Fruit fly (Drosophila melanogaster) whole organism, embryonic: ENCODE measurements around the gene CG18213.

ENCODE experiments used
- ATbp ChIP-seq: fragments of 200-800 bp; sonication (Bioruptor generic); optimal IDR thresholded peaks from 2 replicates; lab custom pipeline; 2017; ENCODE audit warnings: missing biosample characterization, mild to moderate bottlenecking, missing genetic modification characterization, missing genetic modification reagents
- Aef1 ChIP-seq: fragments of 200-800 bp; sonication (Bioruptor generic); IDR thresholded peaks from 3 replicates; pipeline ENCODE4 v1.3.6; 2022; ENCODE audit warnings: missing biosample characterization, missing genetic modification characterization
- CG11504 ChIP-seq: fragments of 200-800 bp; sonication (Bioruptor generic); optimal IDR thresholded peaks from 3 replicates; lab custom pipeline; 2019; ENCODE audit warnings: missing biosample characterization, mild to moderate bottlenecking, missing genetic modification characterization, moderate library complexity
- CG12391 ChIP-seq: fragments of 200-800 bp; sonication (Bioruptor generic); optimal IDR thresholded peaks from 3 replicates; lab custom pipeline; 2018; ENCODE audit warnings: missing biosample characterization, mild to moderate bottlenecking, missing genetic modification characterization, moderate library complexity
- CG13123 ChIP-seq: fragments of 200-800 bp; sonication (Bioruptor generic); optimal IDR thresholded peaks from 2 replicates; lab custom pipeline; 2016; ENCODE audit warnings: missing biosample characterization, missing genetic modification characterization
- CG15601 ChIP-seq: fragments of 200-800 bp; sonication (Bioruptor generic); optimal IDR thresholded peaks from 3 replicates; lab custom pipeline; 2019; ENCODE audit warnings: missing biosample characterization, mild to moderate bottlenecking, missing genetic modification characterization, moderate library complexity
- CG18619 ChIP-seq: fragments of 200-800 bp; sonication (Bioruptor generic); optimal IDR thresholded peaks from 3 replicates; lab custom pipeline; 2017; ENCODE audit warnings: missing biosample characterization, mild to moderate bottlenecking, missing genetic modification characterization
- CG18764 ChIP-seq: fragments of 200-800 bp; sonication (Bioruptor generic); optimal IDR thresholded peaks from 3 replicates; lab custom pipeline; 2016; ENCODE audit warnings: missing biosample characterization, missing genetic modification characterization
- CG2199 ChIP-seq: fragments of 200-800 bp; sonication (Bioruptor generic); IDR thresholded peaks from 3 replicates; pipeline ENCODE4 v1.3.6; 2022; ENCODE audit warnings: missing biosample characterization, missing genetic modification characterization
- CG31441 ChIP-seq: fragments of 200-800 bp; sonication (Bioruptor generic); IDR thresholded peaks from 2 replicates; pipeline ENCODE4 v1.3.6; 2022; ENCODE audit warnings: missing biosample characterization, missing genetic modification characterization
- CG33557 ChIP-seq: fragments of 200-800 bp; sonication (Bioruptor generic); optimal IDR thresholded peaks from 2 replicates; lab custom pipeline; 2019; ENCODE audit warnings: missing biosample characterization, mild to moderate bottlenecking, missing genetic modification characterization, moderate library complexity
- CG34224 ChIP-seq: fragments of 200-800 bp; sonication (Bioruptor generic); IDR thresholded peaks from 3 replicates; pipeline ENCODE4 v1.3.6; 2022; ENCODE audit warnings: missing biosample characterization, missing genetic modification characterization; ENCODE audit not compliant: partially characterized antibody
- CG4282 ChIP-seq: fragments of 200-800 bp; sonication (Bioruptor generic); optimal IDR thresholded peaks from 2 replicates; lab custom pipeline; 2016; ENCODE audit warnings: missing biosample characterization, missing genetic modification characterization
- CG4328 ChIP-seq: fragments of 200-800 bp; sonication (Bioruptor generic); optimal IDR thresholded peaks from 3 replicates; lab custom pipeline; 2017; ENCODE audit warnings: missing biosample characterization, missing genetic modification reagents, missing genetic modification characterization
- CG4707 ChIP-seq: fragments of 200-800 bp; sonication (Bioruptor generic); optimal IDR thresholded peaks from 2 replicates; lab custom pipeline; 2018; ENCODE audit warnings: missing biosample characterization, mild to moderate bottlenecking, missing genetic modification characterization, moderate library complexity
- CG7357 ChIP-seq: fragments of 200-800 bp; sonication (Bioruptor generic); IDR thresholded peaks from 3 replicates; pipeline ENCODE4 v1.3.6; 2022; ENCODE audit warnings: missing biosample characterization, missing genetic modification characterization
- CG8478 ChIP-seq: fragments of >200 bp; optimal IDR thresholded peaks from 2 replicates; lab custom pipeline; 2018
- Chrac-16 ChIP-seq: fragments of 200-800 bp; sonication (Bioruptor generic); optimal IDR thresholded peaks from 3 replicates; lab custom pipeline; 2016; ENCODE audit warnings: missing biosample characterization, missing genetic modification characterization
- Dref ChIP-seq: fragments of 200-800 bp; sonication (Bioruptor generic); IDR thresholded peaks from 2 replicates; pipeline ENCODE4 v1.3.6; 2022; ENCODE audit warnings: missing biosample characterization, missing genetic modification characterization
- Ets97D ChIP-seq: fragments of 200-800 bp; sonication (Bioruptor generic); optimal IDR thresholded peaks from 3 replicates; lab custom pipeline; 2016; ENCODE audit warnings: missing biosample characterization, missing genetic modification characterization
- HLH3B ChIP-seq: fragments of 200-800 bp; sonication (Bioruptor generic); IDR thresholded peaks from 2 replicates; pipeline ENCODE4 v1.3.6; 2022; ENCODE audit warnings: missing biosample characterization, missing genetic modification characterization
- Hmx ChIP-seq: fragments of 200-800 bp; sonication (Bioruptor generic); optimal IDR thresholded peaks from 2 replicates; lab custom pipeline; 2016; ENCODE audit warnings: missing biosample characterization, missing genetic modification characterization
- Hr39 ChIP-seq: fragments of >200 bp; optimal IDR thresholded peaks from 2 replicates; lab custom pipeline; 2017
- Hr51 ChIP-seq, 2 experiments: fragments of 200-800 bp; sonication (Bioruptor generic); optimal IDR thresholded peaks; 2 replicates in 1 of 2; 3 replicates in 1 of 2; lab custom pipeline; 2016 to 2018; ENCODE audit warnings: missing biosample characterization in 2 of 2, missing genetic modification characterization in 2 of 2, mild to moderate bottlenecking in 1 of 2, moderate library complexity in 1 of 2
- Lpt ChIP-seq: fragments of >200 bp; optimal IDR thresholded peaks from 2 replicates; lab custom pipeline; 2018; ENCODE audit warnings: missing biosample characterization, missing genetic modification characterization
- Meics ChIP-seq: fragments of 200-800 bp; sonication (Bioruptor generic); optimal IDR thresholded peaks from 2 replicates; lab custom pipeline; 2017; ENCODE audit warnings: missing biosample characterization, mild to moderate bottlenecking, missing genetic modification characterization
- Rx ChIP-seq: fragments of 200-800 bp; sonication (Bioruptor generic); IDR thresholded peaks from 2 replicates; pipeline ENCODE4 v1.3.6; 2022; ENCODE audit warnings: missing biosample characterization, missing genetic modification characterization
- Xbp1 ChIP-seq: fragments of 200-800 bp; sonication (Bioruptor generic); optimal IDR thresholded peaks from 3 replicates; lab custom pipeline; 2016; ENCODE audit warnings: missing biosample characterization, mild to moderate bottlenecking, missing genetic modification characterization
- ash1 ChIP-seq: fragments of 200-800 bp; sonication (Bioruptor generic); optimal IDR thresholded peaks from 2 replicates; lab custom pipeline; 2018; ENCODE audit warnings: missing biosample characterization, mild to moderate bottlenecking, missing genetic modification characterization
- bowl ChIP-seq: fragments of 200-800 bp; sonication (Bioruptor generic); IDR thresholded peaks from 2 replicates; pipeline ENCODE4 v1.3.6; 2022; ENCODE audit warnings: missing biosample characterization, missing genetic modification characterization
- ci ChIP-seq: fragments of 200-800 bp; sonication (Bioruptor generic); IDR thresholded peaks from 3 replicates; pipeline ENCODE4 v1.3.6; 2022; ENCODE audit warnings: missing biosample characterization, missing genetic modification characterization
- dan ChIP-seq: fragments of 200-800 bp; sonication (Bioruptor generic); IDR thresholded peaks from 2 replicates; pipeline ENCODE4 v1.3.6; 2022; ENCODE audit warnings: missing biosample characterization, missing genetic modification characterization
- dimm ChIP-seq: fragments of 200-800 bp; sonication (Bioruptor generic); IDR thresholded peaks from 2 replicates; pipeline ENCODE4 v1.3.6; 2022; ENCODE audit warnings: missing biosample characterization, missing genetic modification characterization
- dysf ChIP-seq: fragments of 200-800 bp; sonication (Bioruptor generic); IDR thresholded peaks from 3 replicates; pipeline ENCODE4 v1.3.6; 2022; ENCODE audit warnings: missing biosample characterization, missing genetic modification characterization
- eve ChIP-seq, 2 experiments: fragments of >200 bp; optimal IDR thresholded peaks; 2 replicates each; lab custom pipeline; 2017; ENCODE audit warnings: missing biosample characterization in 2 of 2, missing genetic modification characterization in 2 of 2
- ewg ChIP-seq: fragments of 200-800 bp; sonication (Bioruptor generic); optimal IDR thresholded peaks from 3 replicates; lab custom pipeline; 2017; ENCODE audit warnings: mild to moderate bottlenecking, missing biosample characterization, missing genetic modification reagents, missing genetic modification characterization
- exex ChIP-seq: fragments of 200-800 bp; sonication (Bioruptor generic); optimal IDR thresholded peaks from 4 replicates; lab custom pipeline; 2018; ENCODE audit warnings: missing biosample characterization, mild to moderate bottlenecking, missing genetic modification characterization, moderate library complexity
- kay ChIP-seq: fragments of 200-800 bp; sonication (Bioruptor generic); optimal IDR thresholded peaks from 2 replicates; lab custom pipeline; 2016; ENCODE audit warnings: missing biosample characterization, missing genetic modification characterization
- ken ChIP-seq: fragments of 200-800 bp; sonication (Bioruptor generic); IDR thresholded peaks from 3 replicates; pipeline ENCODE4 v1.3.6; 2022; ENCODE audit warnings: missing biosample characterization, missing genetic modification characterization
- klu ChIP-seq: fragments of 200-800 bp; sonication (Bioruptor generic); IDR thresholded peaks from 2 replicates; pipeline ENCODE4 v1.3.6; 2022; ENCODE audit warnings: missing biosample characterization, missing genetic modification characterization
- lilli ChIP-seq: fragments of 200-800 bp; sonication (Bioruptor generic); optimal IDR thresholded peaks from 3 replicates; lab custom pipeline; 2016; ENCODE audit warnings: missing biosample characterization, missing genetic modification characterization
- lmd ChIP-seq: fragments of 200-800 bp; sonication (Bioruptor generic); IDR thresholded peaks from 2 replicates; pipeline ENCODE4 v1.3.6; 2022; ENCODE audit warnings: missing biosample characterization, missing genetic modification characterization
- luna ChIP-seq: fragments of 200-800 bp; sonication (Bioruptor generic); optimal IDR thresholded peaks from 2 replicates; lab custom pipeline; 2016; ENCODE audit warnings: missing biosample characterization, missing genetic modification characterization
- pros ChIP-seq: fragments of 200-800 bp; sonication (Bioruptor generic); optimal IDR thresholded peaks from 3 replicates; lab custom pipeline; 2019; ENCODE audit warnings: missing biosample characterization, mild to moderate bottlenecking, missing genetic modification characterization, moderate library complexity
- schlank ChIP-seq: fragments of 200-800 bp; sonication (Bioruptor generic); optimal IDR thresholded peaks from 2 replicates; lab custom pipeline; 2018; ENCODE audit warnings: missing biosample characterization, mild to moderate bottlenecking, missing genetic modification characterization
- sisA ChIP-seq: fragments of 200-800 bp; sonication (Bioruptor generic); IDR thresholded peaks from 2 replicates; pipeline ENCODE4 v1.3.6; 2022; ENCODE audit warnings: missing biosample characterization, missing genetic modification characterization
- slbo ChIP-seq: fragments of 200-800 bp; sonication (Bioruptor generic); IDR thresholded peaks from 2 replicates; pipeline ENCODE4 v1.3.6; 2022; ENCODE audit warnings: missing biosample characterization, missing genetic modification characterization
- so ChIP-seq: fragments of 200-800 bp; sonication (Bioruptor generic); IDR thresholded peaks from 3 replicates; pipeline ENCODE4 v1.3.6; 2022; ENCODE audit warnings: missing biosample characterization, missing genetic modification characterization
- vnd ChIP-seq: fragments of 200-800 bp; sonication (Bioruptor generic); IDR thresholded peaks from 3 replicates; pipeline ENCODE4 v1.3.6; 2022; ENCODE audit warnings: missing biosample characterization, missing genetic modification characterization; ENCODE audit not compliant: partially characterized antibody
- wdn ChIP-seq: fragments of 200-800 bp; sonication (Bioruptor generic); IDR thresholded peaks from 2 replicates; pipeline ENCODE4 v1.3.6; 2022; ENCODE audit warnings: missing biosample characterization, missing genetic modification characterization
- zfh1 ChIP-seq: fragments of 200-800 bp; sonication (Bioruptor generic); IDR thresholded peaks from 3 replicates; pipeline ENCODE4 v1.3.6; 2022; ENCODE audit warnings: missing biosample characterization, missing genetic modification characterization

Gene CG18213

dm6 chr3R:17078961-17079858 is 39.2 kb upstream of the CG18213 start:
- no peak for TF ChIP-seq ken (GFP tag; lab: Robert Waterston, UW)
- TF ChIP-seq eve (GFP tag; optimal IDR thresholded peaks at IDR 0.05; lab: Kevin White, UChicago): peak in 1 of 2 experiments; percentile 31
- peak; percentile 25 for TF ChIP-seq schlank (tag; lab: Kevin White, UChicago)
- peak; percentile 55; the same call in 1 of the 3 replicates for TF ChIP-seq ci
- TF ChIP-seq CG12391 (tag; lab: Kevin White, UChicago): no peak
- 0 out of 3 replicates have a peak, but pooled peaks have one; percentile 29 for TF ChIP-seq zfh1 (GFP tag; lab: Robert Waterston, UW)
- no peak for TF ChIP-seq bowl (GFP tag; lab: Robert Waterston, UW)
- no peak for TF ChIP-seq Chrac-16 (GFP tag; lab: Kevin White, UChicago)
- TF ChIP-seq wdn (GFP tag; lab: Robert Waterston, UW): no peak
- no peak for TF ChIP-seq luna (GFP tag; lab: Kevin White, UChicago)
- TF ChIP-seq Xbp1 (GFP tag; lab: Kevin White, UChicago): no peak
- TF ChIP-seq slbo (GFP tag; lab: Robert Waterston, UW): no peak
- no peak for TF ChIP-seq CG18619
- TF ChIP-seq CG31441: no peak
- TF ChIP-seq ATbp (GFP tag; lab: Kevin White, UChicago): peak; percentile 30
- no peak; the same call in 1 of the 2 replicates for TF ChIP-seq lmd (GFP tag; lab: Robert Waterston, UW)
- TF ChIP-seq vnd (GFP tag; lab: Robert Waterston, UW): no peak
- no peak for TF ChIP-seq dimm
- TF ChIP-seq dysf: no peak
- no peak for TF ChIP-seq Hr51 (GFP tag; optimal IDR thresholded peaks at IDR 0.05; lab: Kevin White, UChicago)
- no peak for TF ChIP-seq HLH3B (GFP tag; lab: Robert Waterston, UW)
- no peak for TF ChIP-seq Dref (GFP tag; lab: Robert Waterston, UW)
- TF ChIP-seq CG34224 (GFP tag; lab: Robert Waterston, UW): no peak
- peak; percentile 63 for TF ChIP-seq CG33557 (GFP tag; lab: Kevin White, UChicago)
- TF ChIP-seq ash1: peak; percentile 11
- no peak for TF ChIP-seq Rx
- no peak for TF ChIP-seq Hmx (GFP tag; lab: Kevin White, UChicago)
- no peak for TF ChIP-seq CG7357 (GFP tag; lab: Robert Waterston, UW)
- TF ChIP-seq exex (tag; lab: Kevin White, UChicago): peak; percentile 5
- no peak for TF ChIP-seq dan (GFP tag; lab: Robert Waterston, UW)
- TF ChIP-seq kay (GFP tag; lab: Kevin White, UChicago): peak; percentile 7
- peak; percentile 34 for TF ChIP-seq CG4328 (GFP tag; lab: Kevin White, UChicago)
- no peak for TF ChIP-seq Ets97D (GFP tag; lab: Kevin White, UChicago)
- TF ChIP-seq CG8478 (lab: Kevin White, UChicago): no peak
- no peak for TF ChIP-seq CG11504 (tag; lab: Kevin White, UChicago)
- TF ChIP-seq Meics (GFP tag; lab: Kevin White, UChicago): peak; percentile 42
- no peak for TF ChIP-seq CG4282 (GFP tag; lab: Kevin White, UChicago)
- no peak for TF ChIP-seq Hr39 (lab: Kevin White, UChicago)
- no peak for TF ChIP-seq ewg (GFP tag; lab: Kevin White, UChicago)
- no peak for TF ChIP-seq sisA
- 0 out of 3 replicates have a peak, but pooled peaks have one; percentile 8 for TF ChIP-seq so (GFP tag; lab: Robert Waterston, UW)
- TF ChIP-seq CG15601 (tag; lab: Kevin White, UChicago): peak; percentile 20
- TF ChIP-seq pros (GFP tag; lab: Kevin White, UChicago): peak; percentile 15
- no peak for TF ChIP-seq Lpt (GFP tag; lab: Kevin White, UChicago)
- 0 out of 3 replicates have a peak, but pooled peaks have one; percentile 59 for TF ChIP-seq CG2199 (GFP tag; lab: Robert Waterston, UW)
- TF ChIP-seq CG18764 (GFP tag; lab: Kevin White, UChicago): no peak
- peak; percentile 46 for TF ChIP-seq CG4707
- TF ChIP-seq lilli (GFP tag; lab: Kevin White, UChicago): no peak
- TF ChIP-seq klu (GFP tag; lab: Robert Waterston, UW): no peak
- no peak for TF ChIP-seq Aef1 (GFP tag; lab: Robert Waterston, UW)
- no peak for TF ChIP-seq CG13123
